Fruit fly (Drosophila melanogaster) whole organism, embryonic: ENCODE data around the gene CG17929.
A peak's percentile ranks its signal among the peaks of the same experiment; 100 is the strongest.

Source experiments
- ATbp ChIP-seq: fragments of 200-800 bp; sonication (Bioruptor generic); optimal IDR thresholded peaks from 2 replicates; lab custom pipeline; 2017; ENCODE audit warnings: missing biosample characterization, mild to moderate bottlenecking, missing genetic modification characterization, missing genetic modification reagents
- BtbVII ChIP-seq: fragments of 200-800 bp; sonication (Bioruptor generic); optimal IDR thresholded peaks from 3 replicates; lab custom pipeline; 2017; ENCODE audit warnings: missing biosample characterization, mild to moderate bottlenecking, missing genetic modification characterization
- CG10267 ChIP-seq: fragments of 200-800 bp; sonication (Bioruptor generic); optimal IDR thresholded peaks from 2 replicates; lab custom pipeline; 2018; ENCODE audit warnings: missing biosample characterization, mild to moderate bottlenecking, missing genetic modification characterization, moderate library complexity
- CG12236 ChIP-seq: fragments of 200-800 bp; sonication (Bioruptor generic); optimal IDR thresholded peaks from 2 replicates; lab custom pipeline; 2016; ENCODE audit warnings: missing biosample characterization, missing genetic modification characterization
- CG12299 ChIP-seq: fragments of 200-800 bp; sonication (Bioruptor generic); optimal IDR thresholded peaks from 2 replicates; lab custom pipeline; 2018; ENCODE audit warnings: missing biosample characterization, mild to moderate bottlenecking, missing genetic modification characterization
- CG13424 ChIP-seq: fragments of 200-800 bp; sonication (Bioruptor generic); optimal IDR thresholded peaks from 2 replicates; lab custom pipeline; 2019; ENCODE audit warnings: missing biosample characterization, mild to moderate bottlenecking, missing genetic modification characterization, moderate library complexity
- CG15073 ChIP-seq: fragments of 200-800 bp; sonication (Bioruptor generic); optimal IDR thresholded peaks from 2 replicates; lab custom pipeline; 2016; ENCODE audit warnings: missing biosample characterization, missing genetic modification characterization
- CG17359 ChIP-seq: fragments of 200-800 bp; sonication (Bioruptor generic); optimal IDR thresholded peaks from 3 replicates; lab custom pipeline; 2018; ENCODE audit warnings: missing biosample characterization, mild to moderate bottlenecking, missing genetic modification characterization, moderate library complexity
- CG17612 ChIP-seq: fragments of 200-800 bp; sonication (Bioruptor generic); IDR thresholded peaks from 2 replicates; pipeline ENCODE4 v1.3.6; 2022; ENCODE audit warnings: missing biosample characterization, missing genetic modification characterization
- CG1792 ChIP-seq: fragments of 200-800 bp; sonication (Bioruptor generic); optimal IDR thresholded peaks from 2 replicates; lab custom pipeline; 2016; ENCODE audit warnings: missing biosample characterization, missing genetic modification characterization
- CG18476 ChIP-seq: fragments of 200-800 bp; sonication (Bioruptor generic); optimal IDR thresholded peaks from 2 replicates; lab custom pipeline; 2016; ENCODE audit warnings: missing biosample characterization, mild to moderate bottlenecking, missing genetic modification characterization
- CG2875 ChIP-seq: fragments of 200-800 bp; sonication (Bioruptor generic); optimal IDR thresholded peaks from 2 replicates; lab custom pipeline; 2017; ENCODE audit warnings: missing biosample characterization, mild to moderate bottlenecking, missing genetic modification characterization, missing genetic modification reagents
- CG32767 ChIP-seq: fragments of 200-800 bp; sonication (Bioruptor generic); IDR thresholded peaks from 2 replicates; pipeline ENCODE4 v1.3.6; 2022; ENCODE audit warnings: missing biosample characterization, missing genetic modification characterization
- CG34224 ChIP-seq: fragments of 200-800 bp; sonication (Bioruptor generic); IDR thresholded peaks from 3 replicates; pipeline ENCODE4 v1.3.6; 2022; ENCODE audit warnings: missing biosample characterization, missing genetic modification characterization; ENCODE audit not compliant: partially characterized antibody
- CG34376 ChIP-seq: fragments of 200-800 bp; sonication (Bioruptor generic); optimal IDR thresholded peaks from 2 replicates; lab custom pipeline; 2018; ENCODE audit warnings: missing biosample characterization, mild to moderate bottlenecking, missing genetic modification characterization
- CG34422 ChIP-seq: fragments of 200-800 bp; sonication (Bioruptor generic); IDR thresholded peaks from 3 replicates; pipeline ENCODE4 v1.3.6; 2022; ENCODE audit warnings: missing biosample characterization, missing genetic modification characterization
- CG4360 ChIP-seq: fragments of 200-800 bp; sonication (Bioruptor generic); IDR thresholded peaks from 2 replicates; pipeline ENCODE4 v1.3.6; 2022; ENCODE audit warnings: missing biosample characterization, missing genetic modification characterization
- CG5245 ChIP-seq: fragments of 200-800 bp; sonication (Bioruptor generic); optimal IDR thresholded peaks from 3 replicates; lab custom pipeline; 2016; ENCODE audit warnings: missing biosample characterization, missing genetic modification characterization
- CG6683 ChIP-seq: fragments of 200-800 bp; sonication (Bioruptor generic); optimal IDR thresholded peaks from 2 replicates; lab custom pipeline; 2017; ENCODE audit warnings: missing biosample characterization, mild to moderate bottlenecking, missing genetic modification characterization, missing genetic modification reagents
- CG7271 ChIP-seq: fragments of 200-800 bp; sonication (Bioruptor generic); optimal IDR thresholded peaks from 2 replicates; lab custom pipeline; 2018; ENCODE audit warnings: missing biosample characterization, mild to moderate bottlenecking, missing genetic modification characterization, moderate library complexity
- CG7745 ChIP-seq: fragments of 200-800 bp; sonication (Bioruptor generic); optimal IDR thresholded peaks from 2 replicates; lab custom pipeline; 2018; ENCODE audit warnings: missing biosample characterization, mild to moderate bottlenecking, missing genetic modification characterization, moderate library complexity
- CG7839 ChIP-seq: fragments of 200-800 bp; sonication (Bioruptor generic); optimal IDR thresholded peaks from 3 replicates; lab custom pipeline; 2018; ENCODE audit warnings: missing biosample characterization, mild to moderate bottlenecking, missing genetic modification characterization, moderate library complexity
- CG7928 ChIP-seq: fragments of 200-800 bp; sonication (Bioruptor generic); optimal IDR thresholded peaks from 2 replicates; lab custom pipeline; 2017; ENCODE audit warnings: missing biosample characterization, mild to moderate bottlenecking, missing genetic modification characterization
- Dip3 ChIP-seq: fragments of 200-800 bp; sonication (Bioruptor generic); optimal IDR thresholded peaks from 3 replicates; lab custom pipeline; 2016; ENCODE audit warnings: missing biosample characterization, missing genetic modification characterization
- Gug ChIP-seq: fragments of 200-800 bp; sonication (Bioruptor generic); IDR thresholded peaks from 4 replicates; pipeline ENCODE4 v1.3.6; 2022; ENCODE audit warnings: missing biosample characterization, missing genetic modification characterization
- HLH3B ChIP-seq: fragments of 200-800 bp; sonication (Bioruptor generic); IDR thresholded peaks from 2 replicates; pipeline ENCODE4 v1.3.6; 2022; ENCODE audit warnings: missing biosample characterization, missing genetic modification characterization
- Hmx ChIP-seq: fragments of 200-800 bp; sonication (Bioruptor generic); optimal IDR thresholded peaks from 2 replicates; lab custom pipeline; 2016; ENCODE audit warnings: missing biosample characterization, missing genetic modification characterization
- Hsf ChIP-seq: fragments of 200-800 bp; sonication (Bioruptor generic); optimal IDR thresholded peaks from 3 replicates; lab custom pipeline; 2016; ENCODE audit warnings: missing biosample characterization, missing genetic modification characterization
- Lpt ChIP-seq: fragments of >200 bp; optimal IDR thresholded peaks from 2 replicates; lab custom pipeline; 2018; ENCODE audit warnings: missing biosample characterization, missing genetic modification characterization
- Xbp1 ChIP-seq: fragments of 200-800 bp; sonication (Bioruptor generic); optimal IDR thresholded peaks from 3 replicates; lab custom pipeline; 2016; ENCODE audit warnings: missing biosample characterization, mild to moderate bottlenecking, missing genetic modification characterization
- chinmo ChIP-seq: fragments of 200-800 bp; sonication (Bioruptor generic); IDR thresholded peaks from 4 replicates; pipeline ENCODE4 v1.3.6; 2022; ENCODE audit warnings: missing biosample characterization, missing genetic modification characterization; ENCODE audit not compliant: partially characterized antibody
- dan ChIP-seq: fragments of 200-800 bp; sonication (Bioruptor generic); IDR thresholded peaks from 2 replicates; pipeline ENCODE4 v1.3.6; 2022; ENCODE audit warnings: missing biosample characterization, missing genetic modification characterization
- dimm ChIP-seq: fragments of 200-800 bp; sonication (Bioruptor generic); IDR thresholded peaks from 2 replicates; pipeline ENCODE4 v1.3.6; 2022; ENCODE audit warnings: missing biosample characterization, missing genetic modification characterization
- dpn ChIP-seq, 2 experiments: fragments of 200-800 bp; sonication (Bioruptor generic); optimal IDR thresholded peaks; 3 replicates each; lab custom pipeline; 2016; ENCODE audit warnings: missing biosample characterization in 2 of 2, missing genetic modification characterization in 2 of 2
- exex ChIP-seq: fragments of 200-800 bp; sonication (Bioruptor generic); optimal IDR thresholded peaks from 4 replicates; lab custom pipeline; 2018; ENCODE audit warnings: missing biosample characterization, mild to moderate bottlenecking, missing genetic modification characterization, moderate library complexity
- kay ChIP-seq: fragments of 200-800 bp; sonication (Bioruptor generic); optimal IDR thresholded peaks from 2 replicates; lab custom pipeline; 2016; ENCODE audit warnings: missing biosample characterization, missing genetic modification characterization
- knrl ChIP-seq: fragments of 200-800 bp; sonication (Bioruptor generic); IDR thresholded peaks from 3 replicates; pipeline ENCODE4 v1.3.6; 2022; ENCODE audit warnings: missing biosample characterization, missing genetic modification characterization; ENCODE audit not compliant: partially characterized antibody
- org-1 ChIP-seq: fragments of 200-800 bp; sonication (Bioruptor generic); optimal IDR thresholded peaks from 2 replicates; lab custom pipeline; 2017; ENCODE audit warnings: missing biosample characterization, missing genetic modification characterization
- pum ChIP-seq: fragments of 200-800 bp; sonication (Bioruptor generic); optimal IDR thresholded peaks from 2 replicates; lab custom pipeline; 2016; ENCODE audit warnings: missing biosample characterization, missing genetic modification characterization
- pzg ChIP-seq: fragments of 200-800 bp; sonication (Bioruptor generic); optimal IDR thresholded peaks from 3 replicates; lab custom pipeline; 2018; ENCODE audit warnings: missing biosample characterization, mild to moderate bottlenecking, missing genetic modification characterization, moderate library complexity
- sc ChIP-seq, 3 experiments: fragments of >200 bp in 2 of 3; fragments of 200-800 bp in 1 of 3; sonication (Bioruptor generic) in 1 of 3; optimal IDR thresholded peaks; 2 replicates in 2 of 3; 3 replicates in 1 of 3; lab custom pipeline; 2017; ENCODE audit warnings: mild to moderate bottlenecking in 1 of 3, missing biosample characterization in 1 of 3, missing genetic modification characterization in 1 of 3, missing genetic modification reagents in 1 of 3
- sd ChIP-seq: fragments of 200-800 bp; sonication (Bioruptor generic); optimal IDR thresholded peaks from 3 replicates; lab custom pipeline; 2018; ENCODE audit warnings: missing biosample characterization, mild to moderate bottlenecking, missing genetic modification characterization, moderate library complexity
- trh ChIP-seq: fragments of 200-800 bp; sonication (Bioruptor generic); optimal IDR thresholded peaks from 2 replicates; lab custom pipeline; 2016; ENCODE audit warnings: missing biosample characterization, missing genetic modification characterization
- twi ChIP-seq: fragments of 200-800 bp; optimal IDR thresholded peaks from 2 replicates; lab custom pipeline; 2019; ENCODE audit warnings: missing biosample characterization, mild to moderate bottlenecking, missing genetic modification characterization, moderate library complexity
- usp ChIP-seq: fragments of >200 bp; optimal IDR thresholded peaks from 2 replicates; lab custom pipeline; 2017; ENCODE audit warnings: missing biosample characterization, missing genetic modification characterization
- wor ChIP-seq: fragments of 200-800 bp; sonication (Bioruptor generic); IDR thresholded peaks from 2 replicates; pipeline ENCODE4 v1.3.6; 2022; ENCODE audit warnings: missing biosample characterization, missing genetic modification characterization
- z ChIP-seq: fragments of 200-800 bp; sonication (Bioruptor generic); IDR thresholded peaks from 3 replicates; pipeline ENCODE4 v1.3.6; 2022; ENCODE audit warnings: missing biosample characterization, missing genetic modification characterization

The CG17929 gene

DNA sequence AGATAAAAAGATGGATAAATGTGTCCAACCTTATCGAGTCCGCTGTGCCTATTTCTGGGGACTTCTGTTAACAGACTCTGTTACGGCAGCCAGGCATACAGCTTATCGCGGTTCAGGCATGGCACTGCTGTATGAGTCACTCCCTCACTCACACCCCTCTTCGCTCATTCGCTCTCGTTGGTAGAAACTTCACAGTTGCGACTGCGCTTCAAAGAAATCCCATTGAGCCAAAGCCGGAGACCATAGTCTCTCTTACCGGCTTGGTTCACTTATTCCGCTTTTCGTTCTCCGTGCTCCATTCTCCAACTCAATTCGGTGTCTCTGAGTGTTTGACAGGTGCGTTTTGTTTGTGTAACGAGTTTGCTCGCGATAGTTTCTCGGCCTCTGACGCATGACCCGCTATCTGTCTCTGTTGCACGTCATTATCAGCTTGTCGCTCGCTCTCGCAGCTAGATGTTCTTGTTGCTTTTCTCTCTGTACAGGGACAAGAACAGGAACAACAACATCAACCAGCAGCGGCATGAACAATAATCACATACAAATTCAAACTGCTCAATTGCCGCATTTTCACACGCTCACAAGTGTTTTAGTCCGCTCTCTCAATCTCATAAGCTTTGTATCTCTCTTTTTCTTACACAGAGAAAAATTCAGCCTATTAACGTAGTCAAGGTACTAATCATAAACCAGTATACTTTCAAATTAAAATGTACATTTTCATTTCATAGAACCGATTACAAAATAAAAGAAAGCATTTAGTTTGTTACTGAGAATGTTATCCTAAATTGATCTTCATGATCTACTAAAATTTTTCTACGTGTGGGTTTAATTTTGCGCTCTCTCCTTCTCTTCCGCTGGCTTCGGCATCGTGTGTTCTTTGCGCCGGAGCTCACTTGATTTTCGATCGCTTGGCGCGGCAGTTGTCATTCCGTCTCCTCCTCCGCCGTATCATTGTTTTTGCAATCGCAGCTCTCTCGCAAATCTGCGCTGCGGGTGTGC, 45.0 kb upstream of the CG17929 start (continued):
- TF ChIP-seq usp, result no peak
- TF ChIP-seq pum (GFP tag; lab: Kevin White, UChicago), result peak; percentile 99
- peak; percentile 96 for TF ChIP-seq exex
- TF ChIP-seq dimm (GFP tag; lab: Robert Waterston, UW), result no peak; the same call in 1 of the 2 replicates
- peak; percentile 99 for TF ChIP-seq trh (GFP tag; lab: Kevin White, UChicago)
- peak; percentile 99 for TF ChIP-seq CG2875 (GFP tag; lab: Kevin White, UChicago)
- peak; percentile 99 for TF ChIP-seq CG12299
- TF ChIP-seq z, result peak; percentile 96
- TF ChIP-seq Dip3 (GFP tag; lab: Kevin White, UChicago), result peak; percentile 98
- TF ChIP-seq kay (GFP tag; lab: Kevin White, UChicago), result peak; percentile 98
- peak; percentile 96 for TF ChIP-seq CG7745 (tag; lab: Kevin White, UChicago)
- TF ChIP-seq CG17612 (GFP tag; lab: Robert Waterston, UW), result peak; percentile 98
- TF ChIP-seq CG15073 (GFP tag; lab: Kevin White, UChicago), result peak; percentile 91
- peak; percentile 28 for TF ChIP-seq pzg (GFP tag; lab: Kevin White, UChicago)
- peak; percentile 100 for TF ChIP-seq HLH3B (GFP tag; lab: Robert Waterston, UW)
- TF ChIP-seq CG34422, result peak; percentile 99
- peak; percentile 98 for TF ChIP-seq CG34376 (GFP tag; lab: Kevin White, UChicago)
- peak; percentile 99 for TF ChIP-seq Xbp1 (GFP tag; lab: Kevin White, UChicago)
- TF ChIP-seq Gug (GFP tag; lab: Robert Waterston, UW), result peak; percentile 96
- peak; percentile 98 for TF ChIP-seq chinmo (GFP tag; lab: Robert Waterston, UW)
- peak; percentile 98 for TF ChIP-seq CG7271 (tag; lab: Kevin White, UChicago)
- TF ChIP-seq Hmx (GFP tag; lab: Kevin White, UChicago), result peak; percentile 96
- TF ChIP-seq CG1792 (GFP tag; lab: Kevin White, UChicago), result peak; percentile 99
- TF ChIP-seq BtbVII (GFP tag; lab: Kevin White, UChicago), result peak; percentile 99
- peak; percentile 96 for TF ChIP-seq CG4360 (GFP tag; lab: Robert Waterston, UW)
- peak; percentile 100 for TF ChIP-seq Hsf (GFP tag; lab: Kevin White, UChicago)
- TF ChIP-seq dan, result no peak; the same call in 1 of the 2 replicates
- TF ChIP-seq CG17359 (tag; lab: Kevin White, UChicago), result peak; percentile 100
- peak; percentile 99 for TF ChIP-seq ATbp
- TF ChIP-seq CG7928, result peak; percentile 83
- TF ChIP-seq twi (tag; lab: Kevin White, UChicago), result peak; percentile 99
- TF ChIP-seq org-1 (GFP tag; lab: Kevin White, UChicago), result peak; percentile 99
- peak; percentile 99 for TF ChIP-seq CG12236
- no peak for TF ChIP-seq knrl (GFP tag; lab: Robert Waterston, UW)
- peak; percentile 97 for TF ChIP-seq CG6683 (GFP tag; lab: Kevin White, UChicago)
- no peak for TF ChIP-seq Lpt (GFP tag; lab: Kevin White, UChicago)
- TF ChIP-seq sc (optimal IDR thresholded peaks at IDR 0.05; lab: Kevin White, UChicago), result no peak
- peak; percentile 99 for TF ChIP-seq sc (GFP tag; optimal IDR thresholded peaks at IDR 0.05; lab: Kevin White, UChicago)
- peak; percentile 99 for TF ChIP-seq wor (GFP tag; lab: Robert Waterston, UW)
- peak; percentile 98 for TF ChIP-seq CG18476 (GFP tag; lab: Kevin White, UChicago)
- TF ChIP-seq sd (tag; lab: Kevin White, UChicago), result peak; percentile 98
- peak; percentile 100 for TF ChIP-seq CG13424
- TF ChIP-seq CG10267, result peak; percentile 99
- TF ChIP-seq CG7839 (tag; lab: Kevin White, UChicago), result peak; percentile 100
- peak; percentile 99 for TF ChIP-seq CG5245 (GFP tag; lab: Kevin White, UChicago)
- peak; percentile 22; the same call in 1 of the 3 replicates for TF ChIP-seq CG34224 (GFP tag; lab: Robert Waterston, UW)
- TF ChIP-seq CG32767 (GFP tag; lab: Robert Waterston, UW), result peak; percentile 100
- TF ChIP-seq dpn (GFP tag; optimal IDR thresholded peaks at IDR 0.05; lab: Kevin White, UChicago), result peak; percentile 100
